Fruit fly (Drosophila melanogaster): ENCODE results near the gene mbf1.

Gene mbf1

dm6 chr3L:16584074-16584578 is 9.9 kb downstream of the mbf1 start, which contains the start of gene UQCR-C2 (continued):
- peak; percentile 86 for TF ChIP-seq bigmax (GFP tag; optimal IDR thresholded peaks at IDR 0.05)
- peak; percentile 98 for TF ChIP-seq gfzf (GFP tag; optimal IDR thresholded peaks at IDR 0.05)
- peak; percentile 71 for TF ChIP-seq CG33213 (GFP tag; optimal IDR thresholded peaks at IDR 0.05)
- TF ChIP-seq jigr1 (GFP tag; IDR thresholded peaks at IDR 0.05): no peak
- no peak for TF ChIP-seq CG7357 (GFP tag; IDR thresholded peaks at IDR 0.05)
- TF ChIP-seq CG17359 (tag; optimal IDR thresholded peaks at IDR 0.05): no peak
- TF ChIP-seq mirr (GFP tag; optimal IDR thresholded peaks at IDR 0.05): no peak
- peak; percentile 27; the same call in 1 of the 2 replicates for TF ChIP-seq CG9932 (GFP tag; IDR thresholded peaks at IDR 0.05)
- no peak for TF ChIP-seq CG17328 (GFP tag; IDR thresholded peaks at IDR 0.05)
- peak; percentile 77 for TF ChIP-seq CG17186 (GFP tag; optimal IDR thresholded peaks at IDR 0.05)
- TF ChIP-seq CG11456 (GFP tag; IDR thresholded peaks at IDR 0.05): no peak
- TF ChIP-seq trem (tag; optimal IDR thresholded peaks at IDR 0.05): peak; percentile 70
- TF ChIP-seq ftz-f1 (GFP tag; optimal IDR thresholded peaks at IDR 0.05): peak; percentile 18
- peak; percentile 8 for TF ChIP-seq Hmr (GFP tag; optimal IDR thresholded peaks at IDR 0.05)
- no peak for TF ChIP-seq ATbp (GFP tag; optimal IDR thresholded peaks at IDR 0.05)
- no peak for TF ChIP-seq CG3407 (GFP tag; optimal IDR thresholded peaks at IDR 0.05)
- TF ChIP-seq CTCF (GFP tag; optimal IDR thresholded peaks at IDR 0.05): peak; percentile 25
- TF ChIP-seq CG3281 (GFP tag; optimal IDR thresholded peaks at IDR 0.05): no peak
- TF ChIP-seq fd102C (GFP tag; optimal IDR thresholded peaks at IDR 0.05): no peak
- no peak for TF ChIP-seq fd96Cb (tag; optimal IDR thresholded peaks at IDR 0.05)
- no peak for TF ChIP-seq CG18619 (GFP tag; optimal IDR thresholded peaks at IDR 0.05)
- TF ChIP-seq Dip3 (GFP tag; optimal IDR thresholded peaks at IDR 0.05): no peak
- no peak for TF ChIP-seq HLHmδ (GFP tag; optimal IDR thresholded peaks at IDR 0.05)
- no peak for TF ChIP-seq Hmx (GFP tag; optimal IDR thresholded peaks at IDR 0.05)
- peak; percentile 51 for TF ChIP-seq Lhr (GFP tag; optimal IDR thresholded peaks at IDR 0.05)
- TF ChIP-seq CG43689 (GFP tag; IDR thresholded peaks at IDR 0.05): no peak
- TF ChIP-seq CG10267 (tag; optimal IDR thresholded peaks at IDR 0.05): peak; percentile 55
- peak; percentile 63 for TF ChIP-seq E2f2 (GFP tag; IDR thresholded peaks at IDR 0.05)
- TF ChIP-seq Meics (GFP tag; optimal IDR thresholded peaks at IDR 0.05): no peak
- TF ChIP-seq CG13624 (GFP tag; optimal IDR thresholded peaks at IDR 0.05): peak; percentile 56
- no peak for TF ChIP-seq cato (GFP tag; optimal IDR thresholded peaks at IDR 0.05; ENCODE audit: borderline replicate concordance)
- no peak for TF ChIP-seq dysf (GFP tag; IDR thresholded peaks at IDR 0.05)
- TF ChIP-seq knrl (GFP tag; IDR thresholded peaks at IDR 0.05; ENCODE audit: partially characterized antibody): peak; percentile 35; the same call in 1 of the 3 replicates
- TF ChIP-seq CG7745 (tag; optimal IDR thresholded peaks at IDR 0.05): no peak
- no peak for TF ChIP-seq pum (GFP tag; optimal IDR thresholded peaks at IDR 0.05)
- no peak for TF ChIP-seq Chrac-16 (GFP tag; optimal IDR thresholded peaks at IDR 0.05)
- TF ChIP-seq CG30020 (tag; optimal IDR thresholded peaks at IDR 0.05): peak; percentile 47
- TF ChIP-seq fru (optimal IDR thresholded peaks at IDR 0.05): no peak
- peak; percentile 44 for TF ChIP-seq CG2116 (GFP tag; optimal IDR thresholded peaks at IDR 0.05)
- TF ChIP-seq her (GFP tag; optimal IDR thresholded peaks at IDR 0.05): peak; percentile 52
- TF ChIP-seq CG12219 (GFP tag; optimal IDR thresholded peaks at IDR 0.05): no peak
- TF ChIP-seq wor (GFP tag; IDR thresholded peaks at IDR 0.05): no peak
- TF ChIP-seq NfI (GFP tag; optimal IDR thresholded peaks at IDR 0.05): peak; percentile 8
- TF ChIP-seq CG8944 (GFP tag; optimal IDR thresholded peaks at IDR 0.05): no peak
- TF ChIP-seq Antp (GFP tag; optimal IDR thresholded peaks at IDR 0.05): no peak
- no peak for TF ChIP-seq Hr78 (GFP tag; optimal IDR thresholded peaks at IDR 0.05)
- TF ChIP-seq Rfx (GFP tag; IDR thresholded peaks at IDR 0.05): peak; percentile 49
- peak; percentile 39 for TF ChIP-seq Bgb (GFP tag; IDR thresholded peaks at IDR 0.05; ENCODE audit: partially characterized antibody)
- no peak for TF ChIP-seq CG3838 (GFP tag; optimal IDR thresholded peaks at IDR 0.05)
- TF ChIP-seq CG1647 (GFP tag; optimal IDR thresholded peaks at IDR 0.05): no peak
- no peak for TF ChIP-seq CG8281 (tag; optimal IDR thresholded peaks at IDR 0.05)
- TF ChIP-seq lmd (GFP tag; IDR thresholded peaks at IDR 0.05): 0 out of 2 replicates have a peak, but pooled peaks have one; percentile 6

All from whole organism, embryonic.